Worm (Caenorhabditis elegans): ENCODE data around the gene T03F6.9.

DNA sequence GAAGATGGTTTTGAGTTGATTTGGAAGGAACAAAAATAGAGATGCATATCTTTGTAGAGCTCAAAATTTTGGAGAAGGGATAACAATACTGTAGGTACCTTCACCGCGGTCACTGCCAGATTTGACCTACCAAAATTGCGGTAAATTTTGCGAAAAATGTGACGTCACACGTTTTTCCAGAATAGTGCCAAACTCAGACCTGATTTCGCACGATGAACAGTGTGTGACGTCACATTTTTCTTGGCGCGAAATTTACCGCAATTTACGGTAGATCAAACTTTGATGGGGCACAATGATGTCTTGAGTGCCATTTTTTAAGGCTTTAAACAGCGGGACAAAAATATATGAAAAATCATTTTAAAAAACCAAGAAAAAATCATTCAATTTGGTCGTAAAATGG, 42.0 kb downstream of the T03F6.9 start:
- TF ChIP-seq let-607 (tag; optimal IDR thresholded peaks at IDR 0.05): no peak
- TF ChIP-seq snpc-1.1 (tag; optimal IDR thresholded peaks at IDR 0.05; ENCODE audit: insufficient read depth): no peak
